Fruit fly (Drosophila melanogaster): ENCODE results near the gene Bulli.

The Bulli gene

dm6 chr3L:6482838-6483237 is 5.6 kb upstream of the Bulli start (continued):
- TF ChIP-seq CG8290 (GFP tag; optimal IDR thresholded peaks at IDR 0.05) = no peak
- no peak for TF ChIP-seq CG8290 (tag; optimal IDR thresholded peaks at IDR 0.05)
- no peak for TF ChIP-seq CG10462 (GFP tag; optimal IDR thresholded peaks at IDR 0.05)
- no peak for TF ChIP-seq z (GFP tag; IDR thresholded peaks at IDR 0.05)
- peak; percentile 36 for TF ChIP-seq nmo (GFP tag; optimal IDR thresholded peaks at IDR 0.05)
- no peak for TF ChIP-seq CG10565 (GFP tag; optimal IDR thresholded peaks at IDR 0.05)
- TF ChIP-seq ro (GFP tag; IDR thresholded peaks at IDR 0.05) = no peak
- no peak for TF ChIP-seq ranshi (GFP tag; IDR thresholded peaks at IDR 0.05)
- TF ChIP-seq CG30403 (GFP tag; optimal IDR thresholded peaks at IDR 0.05) = peak; percentile 30
- TF ChIP-seq CG10654 (GFP tag; optimal IDR thresholded peaks at IDR 0.05) = no peak
- TF ChIP-seq CG7963 (GFP tag; IDR thresholded peaks at IDR 0.05; ENCODE audit: partially characterized antibody) = no peak
- no peak for TF ChIP-seq CG4854 (GFP tag; optimal IDR thresholded peaks at IDR 0.05)
- peak; percentile 26; the same call in 1 of the 3 replicates for TF ChIP-seq dysf (GFP tag; IDR thresholded peaks at IDR 0.05)
- TF ChIP-seq tio (GFP tag; optimal IDR thresholded peaks at IDR 0.05) = no peak
- TF ChIP-seq CG11696 (GFP tag; IDR thresholded peaks at IDR 0.05) = no peak
- TF ChIP-seq Awh (GFP tag; IDR thresholded peaks at IDR 0.05) = peak; percentile 71
- TF ChIP-seq D (optimal IDR thresholded peaks at IDR 0.05) = no peak
- TF ChIP-seq D (GFP tag; optimal IDR thresholded peaks at IDR 0.05) = no peak
- no peak for TF ChIP-seq CG30431 (GFP tag; optimal IDR thresholded peaks at IDR 0.05)
- TF ChIP-seq CkIIα-i1 (GFP tag; IDR thresholded peaks at IDR 0.05) = no peak
- TF ChIP-seq CG9215 (GFP tag; IDR thresholded peaks at IDR 0.05) = no peak
- no peak for TF ChIP-seq Dek (tag; optimal IDR thresholded peaks at IDR 0.05)
- peak; percentile 8 for TF ChIP-seq D19A (tag; optimal IDR thresholded peaks at IDR 0.05)
- TF ChIP-seq CG12391 (tag; optimal IDR thresholded peaks at IDR 0.05) = peak; percentile 39
- TF ChIP-seq dimm (GFP tag; IDR thresholded peaks at IDR 0.05) = no peak
- TF ChIP-seq tap (tag; optimal IDR thresholded peaks at IDR 0.05) = no peak
- TF ChIP-seq CG10431 (GFP tag; optimal IDR thresholded peaks at IDR 0.05) = no peak
- no peak; the same call in 1 of the 2 replicates for TF ChIP-seq Rx (GFP tag; IDR thresholded peaks at IDR 0.05)
- TF ChIP-seq ab (GFP tag; optimal IDR thresholded peaks at IDR 0.05) = no peak
- TF ChIP-seq dmrt99B (tag; optimal IDR thresholded peaks at IDR 0.05) = peak; percentile 75
- 0 out of 3 replicates have a peak, but pooled peaks have one; percentile 35 for TF ChIP-seq otp (GFP tag; IDR thresholded peaks at IDR 0.05)
- no peak for TF ChIP-seq NFAT (GFP tag; IDR thresholded peaks at IDR 0.05)
- TF ChIP-seq CG9437 (GFP tag; optimal IDR thresholded peaks at IDR 0.05) = peak; percentile 5
- TF ChIP-seq CG3838 (GFP tag; optimal IDR thresholded peaks at IDR 0.05) = no peak
- TF ChIP-seq CG3065 (GFP tag; optimal IDR thresholded peaks at IDR 0.05) = no peak
- no peak for TF ChIP-seq CG7928 (GFP tag; optimal IDR thresholded peaks at IDR 0.05)
- TF ChIP-seq CG34422 (GFP tag; IDR thresholded peaks at IDR 0.05) = no peak
- TF ChIP-seq MTF-1 (GFP tag; optimal IDR thresholded peaks at IDR 0.05; ENCODE audit: borderline replicate concordance) = no peak
- TF ChIP-seq CG8281 (tag; optimal IDR thresholded peaks at IDR 0.05) = no peak
- no peak for TF ChIP-seq CG16813 (GFP tag; IDR thresholded peaks at IDR 0.05; ENCODE audit: partially characterized antibody)
- TF ChIP-seq HLH4C (GFP tag; IDR thresholded peaks at IDR 0.05; ENCODE audit: partially characterized antibody) = no peak
- TF ChIP-seq CG14441 (GFP tag; IDR thresholded peaks at IDR 0.05) = peak; percentile 30; the same call in 1 of the 2 replicates
- no peak for TF ChIP-seq sc (optimal IDR thresholded peaks at IDR 0.05)
- no peak for TF ChIP-seq sc (GFP tag; optimal IDR thresholded peaks at IDR 0.05)
- TF ChIP-seq Atf3 (GFP tag; optimal IDR thresholded peaks at IDR 0.05) = no peak
- no peak for TF ChIP-seq gcm (GFP tag; optimal IDR thresholded peaks at IDR 0.05)
- TF ChIP-seq cwo (GFP tag; optimal IDR thresholded peaks at IDR 0.05) = no peak
- peak; percentile 77 for TF ChIP-seq ken (GFP tag; IDR thresholded peaks at IDR 0.05)
- TF ChIP-seq unpg (GFP tag; optimal IDR thresholded peaks at IDR 0.05) = peak; percentile 32
- no peak for TF ChIP-seq CG4404 (GFP tag; IDR thresholded peaks at IDR 0.05)
- TF ChIP-seq Ada2b (GFP tag; IDR thresholded peaks at IDR 0.05) = peak; percentile 21; the same call in 1 of the 2 replicates
- peak; percentile 64 for TF ChIP-seq ttk (GFP tag; IDR thresholded peaks at IDR 0.05)
- TF ChIP-seq CG10366 (GFP tag; IDR thresholded peaks at IDR 0.05) = peak; percentile 47

Data from whole organism, embryonic.